Fruit fly (Drosophila melanogaster): ENCODE results near the gene CG31848.

The CG31848 gene

DNA sequence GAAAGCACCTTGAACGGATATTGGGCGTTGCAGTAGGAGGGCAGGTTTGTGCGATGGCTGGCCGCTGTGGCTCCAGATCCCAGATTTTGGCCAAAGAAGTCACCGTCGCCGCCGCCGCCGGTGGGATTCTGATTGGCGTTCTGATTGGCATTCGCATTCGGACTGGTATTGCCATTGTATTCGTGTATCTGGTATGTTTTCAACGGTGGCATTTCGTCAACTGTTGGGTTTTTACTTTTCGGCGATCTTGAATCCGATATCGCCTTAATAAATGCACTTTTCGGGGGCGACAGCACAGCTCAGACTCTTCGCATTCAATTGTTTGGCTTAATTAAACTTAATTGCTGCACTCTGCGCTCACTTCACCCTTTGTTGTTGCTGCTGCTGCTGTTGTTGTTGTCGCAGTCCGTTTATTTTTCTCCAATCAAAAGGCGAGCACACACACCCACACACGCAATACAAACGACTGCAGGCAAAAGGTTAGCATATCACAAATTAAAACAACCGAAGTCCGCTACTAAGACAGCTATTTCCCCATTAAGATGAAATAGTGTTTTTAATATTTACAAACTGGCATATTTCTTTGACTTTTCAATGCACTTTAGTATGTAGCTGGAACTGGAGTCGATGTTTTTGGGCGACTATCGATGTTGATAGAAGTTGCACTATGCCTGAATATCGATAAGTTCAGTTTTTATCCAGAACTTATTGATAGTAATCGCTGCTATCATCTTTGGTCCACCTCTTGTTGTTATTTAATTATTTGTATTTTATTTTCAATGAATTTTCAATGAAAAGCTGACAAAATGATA lies 46.2 kb downstream of the CG31848 start, which contains the start of the genes CG9426 and mRF1 (continued):
- TF ChIP-seq CG13287 (GFP tag; IDR thresholded peaks at IDR 0.05; ENCODE audit: partially characterized antibody) (peak; percentile 99), CG3847 (GFP tag; IDR thresholded peaks at IDR 0.05) (no peak), Rx (GFP tag; IDR thresholded peaks at IDR 0.05) (no peak), Gug (GFP tag; IDR thresholded peaks at IDR 0.05) (no peak; the same call in 3 of the 4 replicates), Ada2b (GFP tag; IDR thresholded peaks at IDR 0.05) (no peak), CG14667 (GFP tag; IDR thresholded peaks at IDR 0.05) (no peak), CG4404 (GFP tag; IDR thresholded peaks at IDR 0.05) (no peak), Bdp1 (GFP tag; optimal IDR thresholded peaks at IDR 0.05) (no peak), maf-S (GFP tag; optimal IDR thresholded peaks at IDR 0.05) (no peak), Hr3 (GFP tag; optimal IDR thresholded peaks at IDR 0.05) (no peak), ssp (GFP tag; IDR thresholded peaks at IDR 0.05) (no peak), CG17328 (GFP tag; IDR thresholded peaks at IDR 0.05) (no peak), scrt (GFP tag; optimal IDR thresholded peaks at IDR 0.05) (no peak), CG13123 (GFP tag; optimal IDR thresholded peaks at IDR 0.05) (no peak), Lhr (GFP tag; optimal IDR thresholded peaks at IDR 0.05) (no peak), CG2889 (GFP tag; IDR thresholded peaks at IDR 0.05) (no peak), crc (GFP tag; optimal IDR thresholded peaks at IDR 0.05) (no peak), sd (tag; optimal IDR thresholded peaks at IDR 0.05) (peak; percentile 37), CG31365 (tag; optimal IDR thresholded peaks at IDR 0.05) (no peak), CG15479 (GFP tag; optimal IDR thresholded peaks at IDR 0.05) (peak; percentile 16), bigmax (GFP tag; optimal IDR thresholded peaks at IDR 0.05) (no peak), tup (GFP tag; optimal IDR thresholded peaks at IDR 0.05) (no peak), ci (GFP tag; IDR thresholded peaks at IDR 0.05) (no peak), CG6683 (GFP tag; optimal IDR thresholded peaks at IDR 0.05) (no peak), Ets97D (GFP tag; optimal IDR thresholded peaks at IDR 0.05) (peak; percentile 63), CG1529 (GFP tag; optimal IDR thresholded peaks at IDR 0.05) (no peak), tap (tag; optimal IDR thresholded peaks at IDR 0.05) (no peak), lmd (GFP tag; IDR thresholded peaks at IDR 0.05) (no peak), Trl (optimal IDR thresholded peaks at IDR 0.05) (no peak), Trl (GFP tag; optimal IDR thresholded peaks at IDR 0.05) (peak; percentile 10), Oli (tag; optimal IDR thresholded peaks at IDR 0.05) (no peak), CG2199 (GFP tag; IDR thresholded peaks at IDR 0.05) (no peak), Bteb2 (GFP tag; optimal IDR thresholded peaks at IDR 0.05) (peak; percentile 21), CG9215 (GFP tag; IDR thresholded peaks at IDR 0.05) (no peak), CG6791 (GFP tag; IDR thresholded peaks at IDR 0.05; ENCODE audit: partially characterized antibody) (peak; percentile 97), CG42726 (GFP tag; IDR thresholded peaks at IDR 0.05; ENCODE audit: partially characterized antibody) (peak; percentile 97), CHES-1-like (GFP tag; optimal IDR thresholded peaks at IDR 0.05) (peak; percentile 31), ase (GFP tag; IDR thresholded peaks at IDR 0.05) (no peak), gsb (GFP tag; IDR thresholded peaks at IDR 0.05) (no peak), repo (GFP tag; optimal IDR thresholded peaks at IDR 0.05) (no peak), zfh1 (GFP tag; IDR thresholded peaks at IDR 0.05) (no peak), Pdp1 (GFP tag; optimal IDR thresholded peaks at IDR 0.05) (peak in 1 of 2 experiments; percentile 84), CG10979 (tag; optimal IDR thresholded peaks at IDR 0.05) (peak; percentile 13), CG10209 (GFP tag; optimal IDR thresholded peaks at IDR 0.05) (no peak), gsb-n (tag; optimal IDR thresholded peaks at IDR 0.05) (no peak), mirr (GFP tag; optimal IDR thresholded peaks at IDR 0.05) (no peak), CG16779 (GFP tag; IDR thresholded peaks at IDR 0.05) (no peak), CG8281 (tag; optimal IDR thresholded peaks at IDR 0.05) (no peak), az2 (GFP tag; optimal IDR thresholded peaks at IDR 0.05) (no peak), wor (GFP tag; IDR thresholded peaks at IDR 0.05) (no peak), luna (GFP tag; optimal IDR thresholded peaks at IDR 0.05) (no peak)
